Worm (Caenorhabditis elegans): ENCODE results near the gene arrd-12.

- TF ChIP-seq B0310.2 (tag; optimal IDR thresholded peaks at IDR 0.05) (no peak), ceh-13 (GFP tag; optimal IDR thresholded peaks at IDR 0.05) (no peak), ama-1 (optimal IDR thresholded peaks at IDR 0.05) (no peak), hnd-1 (tag; optimal IDR thresholded peaks at IDR 0.05) (no peak), hmbx-1 (tag; optimal IDR thresholded peaks at IDR 0.05) (no peak), ets-7 (tag; optimal IDR thresholded peaks at IDR 0.05) (no peak)
Measured at ce11 chrII:13789714-13790113, 23.7 kb downstream of the arrd-12 start.
